Worm (Caenorhabditis elegans) whole organism, early embryonic: Measurements from ENCODE around the gene Y69H2.10.

ENCODE experiments used
- F13C5.2 ChIP-seq: sonication (generic microtip); optimal IDR thresholded peaks from 2 replicates; lab custom pipeline; 2017; ENCODE audit warnings: mild to moderate bottlenecking, missing genetic modification characterization, inconsistent platforms, missing compliant biosample characterization
- aly-1 ChIP-seq: sonication (generic microtip); optimal IDR thresholded peaks from 2 replicates; lab custom pipeline; 2016; ENCODE audit warnings: missing genetic modification characterization, missing compliant biosample characterization
- ama-1 ChIP-seq: fragments of 150-350 bp; optimal IDR thresholded peaks from 2 replicates; lab custom pipeline; 2014
- ceh-13 ChIP-seq: fragments of 200-800 bp; sonication (Bioruptor generic); optimal IDR thresholded peaks from 2 replicates; lab custom pipeline; 2018; ENCODE audit warnings: mild to moderate bottlenecking, missing genetic modification characterization, missing compliant biosample characterization
- flt-1 ChIP-seq: fragments of 200-800 bp; sonication (Bioruptor generic); IDR thresholded peaks from 2 replicates; pipeline ENCODE4 v1.3.6; 2022; ENCODE audit warnings: missing genetic modification characterization, missing compliant biosample characterization
- hmbx-1 ChIP-seq: sonication (generic microtip); optimal IDR thresholded peaks from 2 replicates; lab custom pipeline; 2016; ENCODE audit warnings: mild to moderate bottlenecking, missing genetic modification characterization, missing compliant biosample characterization
- hmg-4 ChIP-seq: fragments of 200-800 bp; sonication (Bioruptor generic); optimal IDR thresholded peaks from 2 replicates; lab custom pipeline; 2018; ENCODE audit warnings: mild to moderate bottlenecking, missing genetic modification characterization, missing compliant biosample characterization
- pes-1 ChIP-seq: fragments of 200-800 bp; sonication (Bioruptor generic); IDR thresholded peaks from 2 replicates; pipeline ENCODE4 v1.3.6; 2022; ENCODE audit warnings: missing genetic modification reagents, missing genetic modification characterization, missing compliant biosample characterization
- tbx-11 ChIP-seq: fragments of 200-800 bp; sonication (Bioruptor generic); IDR thresholded peaks from 2 replicates; pipeline ENCODE4 v1.3.6; 2022; ENCODE audit warnings: missing genetic modification characterization, missing compliant biosample characterization
- tbx-37 ChIP-seq: fragments of 200-800 bp; sonication (Bioruptor generic); conservative IDR thresholded peaks from 2 replicates; pipeline ENCODE4 v1.3.6; 2022; ENCODE audit warnings: missing genetic modification reagents, missing genetic modification characterization, missing compliant biosample characterization

ce11 chrV:18662333-18662732 lies 7.8 kb upstream of the Y69H2.10 start:
- TF ChIP-seq F13C5.2 (tag; lab: Kevin White, UChicago), result no peak
- TF ChIP-seq pes-1, result no peak
- TF ChIP-seq ceh-13 (GFP tag; lab: Kevin White, UChicago), result no peak
- no peak for TF ChIP-seq ama-1 (lab: Kevin White, UChicago)
- no peak for TF ChIP-seq hmbx-1 (tag; lab: Kevin White, UChicago)
- TF ChIP-seq tbx-11 (GFP tag; lab: Robert Waterston, UW), result no peak
- no peak for TF ChIP-seq tbx-37 (GFP tag; lab: Robert Waterston, UW)
- no peak for TF ChIP-seq flt-1 (GFP tag; lab: Robert Waterston, UW)
- no peak for TF ChIP-seq hmg-4 (GFP tag; lab: Kevin White, UChicago)
- TF ChIP-seq aly-1, result no peak
